Fruit fly (Drosophila melanogaster) whole organism, prepupa: Measurements from ENCODE around the gene S-Lap3.

ENCODE experiments used
- Blimp-1 ChIP-seq: fragments of 200-800 bp; sonication (Bioruptor generic); optimal IDR thresholded peaks from 3 replicates; lab custom pipeline; 2017; ENCODE audit warnings: missing biosample characterization, missing genetic modification characterization, mild to moderate bottlenecking, moderate library complexity, missing genetic modification reagents
- CG10631 ChIP-seq: fragments of 200-800 bp; sonication (Bioruptor generic); optimal IDR thresholded peaks from 2 replicates; lab custom pipeline; 2016; ENCODE audit warnings: missing biosample characterization, missing genetic modification characterization
- CG10669 ChIP-seq: fragments of 200-800 bp; sonication (Bioruptor generic); optimal IDR thresholded peaks from 3 replicates; lab custom pipeline; 2018; ENCODE audit warnings: missing biosample characterization, mild to moderate bottlenecking, missing genetic modification characterization, moderate library complexity
- CG11762 ChIP-seq: fragments of 200-800 bp; sonication (Bioruptor generic); optimal IDR thresholded peaks from 3 replicates; lab custom pipeline; 2016; ENCODE audit warnings: missing biosample characterization, missing genetic modification characterization; ENCODE audit not compliant: insufficient read depth
- CG11902 ChIP-seq: fragments of 200-800 bp; sonication (Bioruptor generic); optimal IDR thresholded peaks from 3 replicates; lab custom pipeline; 2016; ENCODE audit warnings: missing biosample characterization, missing genetic modification characterization
- CG15336 ChIP-seq: fragments of 200-800 bp; sonication (Bioruptor generic); IDR thresholded peaks from 2 replicates; pipeline ENCODE4 v1.3.6; 2022; ENCODE audit warnings: missing biosample characterization, missing genetic modification characterization
- CG1621 ChIP-seq: fragments of 200-800 bp; sonication (Bioruptor generic); optimal IDR thresholded peaks from 3 replicates; lab custom pipeline; 2018; ENCODE audit warnings: missing biosample characterization, mild to moderate bottlenecking, missing genetic modification characterization
- CG16779 ChIP-seq: fragments of 200-800 bp; sonication (Bioruptor generic); optimal IDR thresholded peaks from 3 replicates; lab custom pipeline; 2017; ENCODE audit warnings: missing biosample characterization, mild to moderate bottlenecking, missing genetic modification characterization
- CG3032 ChIP-seq: fragments of 200-800 bp; optimal IDR thresholded peaks from 2 replicates; lab custom pipeline; 2019; ENCODE audit warnings: missing biosample characterization, mild to moderate bottlenecking, missing genetic modification characterization, moderate library complexity
- CG31627 ChIP-seq: fragments of 200-800 bp; sonication (Bioruptor generic); optimal IDR thresholded peaks from 3 replicates; lab custom pipeline; 2016; ENCODE audit warnings: missing biosample characterization, missing genetic modification characterization
- CG32006 ChIP-seq: fragments of 200-800 bp; sonication (Bioruptor generic); optimal IDR thresholded peaks from 3 replicates; lab custom pipeline; 2017; ENCODE audit warnings: missing biosample characterization, mild to moderate bottlenecking, missing genetic modification characterization
- CG34406 ChIP-seq: fragments of 200-800 bp; sonication (Bioruptor generic); optimal IDR thresholded peaks from 3 replicates; lab custom pipeline; 2016; ENCODE audit warnings: missing biosample characterization, missing genetic modification characterization
- CG3919 ChIP-seq: fragments of 200-800 bp; sonication (Bioruptor generic); optimal IDR thresholded peaks from 3 replicates; lab custom pipeline; 2016; ENCODE audit warnings: missing biosample characterization, missing genetic modification characterization
- CG4318 ChIP-seq: fragments of 200-800 bp; sonication (Bioruptor generic); optimal IDR thresholded peaks from 3 replicates; lab custom pipeline; 2017; ENCODE audit warnings: missing biosample characterization, mild to moderate bottlenecking, missing genetic modification characterization
- CG6276 ChIP-seq: fragments of 200-800 bp; sonication (Bioruptor generic); optimal IDR thresholded peaks from 2 replicates; lab custom pipeline; 2017; ENCODE audit warnings: missing biosample characterization, mild to moderate bottlenecking, missing genetic modification characterization
- CG6792 ChIP-seq: fragments of 200-800 bp; sonication (Bioruptor generic); optimal IDR thresholded peaks from 3 replicates; lab custom pipeline; 2016; ENCODE audit warnings: missing biosample characterization, missing genetic modification characterization
- CG6808 ChIP-seq: fragments of 200-800 bp; sonication (Bioruptor generic); optimal IDR thresholded peaks from 3 replicates; lab custom pipeline; 2017; ENCODE audit warnings: missing biosample characterization, missing genetic modification characterization, mild to moderate bottlenecking, moderate library complexity, missing genetic modification reagents
- CG7368 ChIP-seq: fragments of 200-800 bp; sonication (Bioruptor generic); optimal IDR thresholded peaks from 3 replicates; lab custom pipeline; 2016; ENCODE audit warnings: missing biosample characterization, missing genetic modification characterization
- CG8119 ChIP-seq: fragments of 200-800 bp; sonication (Bioruptor generic); IDR thresholded peaks from 3 replicates; pipeline ENCODE4 v1.3.6; 2022; ENCODE audit warnings: missing biosample characterization, missing genetic modification characterization
- CG8632 ChIP-seq: fragments of 200-800 bp; sonication (Bioruptor generic); optimal IDR thresholded peaks from 3 replicates; lab custom pipeline; 2016; ENCODE audit warnings: missing biosample characterization, missing genetic modification characterization
- CG9139 ChIP-seq: fragments of 200-800 bp; sonication (Bioruptor generic); optimal IDR thresholded peaks from 3 replicates; lab custom pipeline; 2017; ENCODE audit warnings: missing biosample characterization, mild to moderate bottlenecking, missing genetic modification characterization
- Eip78C ChIP-seq: fragments of 200-800 bp; sonication (Bioruptor generic); peaks from one replicate; lab custom pipeline; 2016; ENCODE audit warnings: missing biosample characterization, missing genetic modification characterization
- Ets21C ChIP-seq: fragments of 200-800 bp; sonication (Bioruptor generic); optimal IDR thresholded peaks from 3 replicates; lab custom pipeline; 2016; ENCODE audit warnings: missing biosample characterization, missing genetic modification characterization
- Ets96B ChIP-seq: fragments of 200-800 bp; optimal IDR thresholded peaks from 2 replicates; lab custom pipeline; 2019; ENCODE audit warnings: missing biosample characterization, mild to moderate bottlenecking, missing genetic modification characterization, moderate library complexity
- Hr38 ChIP-seq: sonication (Bioruptor generic); optimal IDR thresholded peaks from 2 replicates; lab custom pipeline; 2016; ENCODE audit warnings: missing biosample characterization, missing genetic modification characterization
- Hr39 ChIP-seq: fragments of 200-800 bp; sonication (Bioruptor generic); optimal IDR thresholded peaks from 2 replicates; lab custom pipeline; 2016; ENCODE audit warnings: missing biosample characterization, missing genetic modification characterization
- Hr4 ChIP-seq: fragments of 200-800 bp; sonication (Bioruptor generic); optimal IDR thresholded peaks from 3 replicates; lab custom pipeline; 2016; ENCODE audit warnings: missing biosample characterization, missing genetic modification characterization
- Lpt ChIP-seq: fragments of 200-800 bp; sonication (Bioruptor generic); optimal IDR thresholded peaks from 3 replicates; lab custom pipeline; 2016; ENCODE audit warnings: missing biosample characterization, missing genetic modification characterization
- Met ChIP-seq: fragments of 200-800 bp; sonication (Bioruptor generic); optimal IDR thresholded peaks from 3 replicates; lab custom pipeline; 2016; ENCODE audit warnings: missing biosample characterization, missing genetic modification characterization
- OdsH ChIP-seq: fragments of 200-800 bp; sonication (Bioruptor generic); optimal IDR thresholded peaks from 3 replicates; lab custom pipeline; 2016; ENCODE audit warnings: missing biosample characterization, missing genetic modification characterization
- Smox ChIP-seq: fragments of 200-800 bp; sonication (Bioruptor generic); optimal IDR thresholded peaks from 3 replicates; lab custom pipeline; 2016; ENCODE audit warnings: missing biosample characterization, missing genetic modification characterization
- Sox102F ChIP-seq: fragments of 200-800 bp; sonication (Bioruptor generic); optimal IDR thresholded peaks from 2 replicates; lab custom pipeline; 2016; ENCODE audit warnings: missing biosample characterization, mild to moderate bottlenecking, missing genetic modification characterization
- Sox14 ChIP-seq: fragments of 200-800 bp; sonication (Bioruptor generic); optimal IDR thresholded peaks from 3 replicates; lab custom pipeline; 2016; ENCODE audit warnings: missing biosample characterization, missing genetic modification characterization
- Sox15 ChIP-seq: fragments of 200-800 bp; sonication (Bioruptor generic); optimal IDR thresholded peaks from 3 replicates; lab custom pipeline; 2016; ENCODE audit warnings: missing biosample characterization, missing genetic modification characterization
- achi ChIP-seq: fragments of 200-800 bp; sonication (Bioruptor generic); optimal IDR thresholded peaks from 3 replicates; lab custom pipeline; 2016; ENCODE audit warnings: missing biosample characterization, missing genetic modification characterization
- acj6 ChIP-seq: fragments of 200-800 bp; sonication (Bioruptor generic); optimal IDR thresholded peaks from 3 replicates; lab custom pipeline; 2016; ENCODE audit warnings: missing biosample characterization, missing genetic modification characterization
- cyc ChIP-seq: fragments of 200-800 bp; sonication (Bioruptor generic); optimal IDR thresholded peaks from 3 replicates; lab custom pipeline; 2016; ENCODE audit warnings: missing biosample characterization, missing genetic modification characterization
- dac ChIP-seq: fragments of 200-800 bp; sonication (Bioruptor generic); optimal IDR thresholded peaks from 2 replicates; lab custom pipeline; 2017; ENCODE audit warnings: missing biosample characterization, mild to moderate bottlenecking, missing genetic modification characterization
- esn ChIP-seq: fragments of 200-800 bp; sonication (Bioruptor generic); optimal IDR thresholded peaks from 2 replicates; lab custom pipeline; 2016; ENCODE audit warnings: missing biosample characterization, mild to moderate bottlenecking, missing genetic modification characterization, moderate library complexity
- fd85E ChIP-seq: fragments of 200-800 bp; sonication (Bioruptor generic); optimal IDR thresholded peaks from 3 replicates; lab custom pipeline; 2016; ENCODE audit warnings: missing biosample characterization, missing genetic modification characterization
- fkh ChIP-seq: fragments of 200-800 bp; sonication (Bioruptor generic); optimal IDR thresholded peaks from 3 replicates; lab custom pipeline; 2017; ENCODE audit warnings: missing biosample characterization, mild to moderate bottlenecking, missing genetic modification characterization, moderate library complexity
- lz ChIP-seq: fragments of 200-800 bp; sonication (Bioruptor generic); optimal IDR thresholded peaks from 3 replicates; lab custom pipeline; 2016; ENCODE audit warnings: missing biosample characterization, missing genetic modification characterization
- net ChIP-seq: fragments of 200-800 bp; sonication (Bioruptor generic); optimal IDR thresholded peaks from 3 replicates; lab custom pipeline; 2016; ENCODE audit warnings: missing biosample characterization, missing genetic modification characterization
- pdm3 ChIP-seq: fragments of 200-800 bp; sonication (Bioruptor generic); optimal IDR thresholded peaks from 3 replicates; lab custom pipeline; 2016; ENCODE audit warnings: missing biosample characterization, missing genetic modification characterization
- salr ChIP-seq, 2 experiments: fragments of 200-800 bp; sonication (Bioruptor generic); optimal IDR thresholded peaks; 3 replicates each; lab custom pipeline; 2016 to 2018; ENCODE audit warnings: missing biosample characterization in 2 of 2, missing genetic modification characterization in 2 of 2, mild to moderate bottlenecking in 1 of 2
- ss ChIP-seq, 2 experiments: fragments of 200-800 bp; sonication (Bioruptor generic); optimal IDR thresholded peaks; 2 replicates in 1 of 2; 3 replicates in 1 of 2; lab custom pipeline; 2017 to 2018; ENCODE audit warnings: mild to moderate bottlenecking in 2 of 2, missing biosample characterization in 2 of 2, missing genetic modification characterization in 2 of 2, moderate library complexity in 1 of 2
- svp ChIP-seq: fragments of 200-800 bp; sonication (Bioruptor generic); peaks from one replicate; lab custom pipeline; 2016; ENCODE audit warnings: missing biosample characterization, missing genetic modification characterization
- topi ChIP-seq: fragments of 200-800 bp; sonication (Bioruptor generic); optimal IDR thresholded peaks from 3 replicates; lab custom pipeline; 2016; ENCODE audit warnings: missing biosample characterization, missing genetic modification characterization
- vri ChIP-seq: fragments of 200-800 bp; sonication (Bioruptor generic); optimal IDR thresholded peaks from 3 replicates; lab custom pipeline; 2016; ENCODE audit warnings: missing biosample characterization, mild to moderate bottlenecking, missing genetic modification characterization

The S-Lap3 gene

DNA sequence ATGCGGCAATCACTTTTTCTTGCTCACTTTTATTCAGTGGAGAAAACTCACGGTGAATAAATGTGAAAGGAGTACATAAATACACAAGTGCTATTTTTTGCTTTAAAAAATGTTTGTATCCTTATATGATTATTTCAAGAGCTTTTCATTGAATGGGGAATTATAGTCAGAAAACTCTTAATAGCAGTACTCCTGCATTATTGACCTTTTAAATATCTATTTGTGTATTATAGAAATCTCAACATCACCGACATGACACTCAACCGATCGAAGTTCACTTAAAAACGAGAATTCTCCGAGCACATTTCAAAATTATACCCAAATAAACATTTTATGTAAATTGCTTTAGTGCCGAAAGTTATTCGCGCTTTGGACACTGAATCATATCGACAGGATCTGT is at the start of gene S-Lap3:
Gene S-Lap3 (plus strand): TSS at position 301 of the 400 bp plus-strand sequence.
- TF ChIP-seq Ets21C (GFP tag; lab: Kevin White, UChicago) (no peak), CG16779 (tag; lab: Kevin White, UChicago) (no peak), CG9139 (no peak), Hr4 (no peak), ss (GFP tag; optimal IDR thresholded peaks at IDR 0.05; lab: Kevin White, UChicago) (no peak), Hr39 (GFP tag; lab: Kevin White, UChicago) (no peak), CG34406 (GFP tag; lab: Kevin White, UChicago) (no peak), Eip78C (GFP tag; lab: Kevin White, UChicago) (no peak), acj6 (GFP tag; lab: Kevin White, UChicago) (no peak), CG31627 (GFP tag; lab: Kevin White, UChicago) (no peak), CG11902 (no peak), dac (GFP tag; lab: Kevin White, UChicago) (no peak), net (GFP tag; lab: Kevin White, UChicago) (no peak), CG15336 (GFP tag; lab: Robert Waterston, UW) (no peak), Ets96B (tag; lab: Kevin White, UChicago) (no peak), CG3032 (no peak)

DNA sequence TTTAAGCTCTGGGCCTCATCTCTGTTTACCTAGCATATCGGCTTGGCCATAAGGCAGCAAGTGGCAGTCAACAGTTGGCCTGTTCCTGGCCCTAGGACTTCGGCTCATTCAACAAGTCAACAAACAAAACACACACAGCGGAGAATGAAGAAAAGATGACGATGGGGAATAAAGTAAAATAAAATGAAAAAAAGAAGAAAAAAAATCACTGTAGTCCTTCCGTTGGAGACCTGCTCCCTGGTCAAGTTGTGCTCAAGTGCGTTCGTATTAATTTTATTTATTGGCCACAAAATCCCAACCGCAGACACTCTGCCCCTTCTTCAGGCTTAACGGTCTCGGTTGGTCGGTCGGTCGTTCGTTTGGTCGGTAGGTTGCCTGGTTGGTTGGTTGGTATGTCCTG is 46.6 kb upstream of the S-Lap3 start:
- no peak for TF ChIP-seq Sox15 (GFP tag; lab: Kevin White, UChicago)
- TF ChIP-seq dac (GFP tag; lab: Kevin White, UChicago), result no peak
- no peak for TF ChIP-seq acj6 (GFP tag; lab: Kevin White, UChicago)
- TF ChIP-seq CG1621, result peak; percentile 26
- TF ChIP-seq CG11762 (GFP tag; lab: Kevin White, UChicago), result no peak
- TF ChIP-seq Ets21C (GFP tag; lab: Kevin White, UChicago), result no peak
- no peak for TF ChIP-seq CG10669 (GFP tag; lab: Kevin White, UChicago)
- no peak for TF ChIP-seq vri (GFP tag; lab: Kevin White, UChicago)
- TF ChIP-seq CG9139, result no peak
- TF ChIP-seq topi (GFP tag; lab: Kevin White, UChicago), result no peak
- TF ChIP-seq cyc (GFP tag; lab: Kevin White, UChicago), result no peak
- no peak for TF ChIP-seq Hr39 (GFP tag; lab: Kevin White, UChicago)
- TF ChIP-seq CG11902, result no peak
- no peak for TF ChIP-seq Smox
- TF ChIP-seq Sox14 (GFP tag; lab: Kevin White, UChicago), result no peak
- TF ChIP-seq salr (GFP tag; optimal IDR thresholded peaks at IDR 0.05; lab: Kevin White, UChicago), result no peak
- no peak for TF ChIP-seq Met
- TF ChIP-seq CG16779 (tag; lab: Kevin White, UChicago), result no peak
- TF ChIP-seq Hr38, result no peak
- TF ChIP-seq CG8632, result no peak
- no peak for TF ChIP-seq CG4318 (GFP tag; lab: Kevin White, UChicago)
- no peak for TF ChIP-seq CG32006
- TF ChIP-seq Lpt (GFP tag; lab: Kevin White, UChicago), result no peak
- no peak for TF ChIP-seq OdsH
- TF ChIP-seq svp (GFP tag; lab: Kevin White, UChicago), result no peak
- no peak for TF ChIP-seq CG3919 (GFP tag; lab: Kevin White, UChicago)
- TF ChIP-seq CG8119 (GFP tag; lab: Robert Waterston, UW), result no peak
- TF ChIP-seq esn (GFP tag; lab: Kevin White, UChicago), result no peak
- no peak for TF ChIP-seq Hr4
- peak; percentile 1 for TF ChIP-seq achi (GFP tag; lab: Kevin White, UChicago)
- TF ChIP-seq fd85E (GFP tag; lab: Kevin White, UChicago), result no peak
- TF ChIP-seq ss (GFP tag; optimal IDR thresholded peaks at IDR 0.05; lab: Kevin White, UChicago), result peak; percentile 57 to 68
- TF ChIP-seq CG7368, result no peak
- no peak for TF ChIP-seq fkh (GFP tag; lab: Kevin White, UChicago)
- TF ChIP-seq lz, result no peak
- TF ChIP-seq CG6792 (GFP tag; lab: Kevin White, UChicago), result no peak
- TF ChIP-seq CG6808 (GFP tag; lab: Kevin White, UChicago), result peak; percentile 21
- no peak for TF ChIP-seq CG10631 (GFP tag; lab: Kevin White, UChicago)
- peak; percentile 3 for TF ChIP-seq CG3032
- TF ChIP-seq CG6276, result no peak
- no peak for TF ChIP-seq pdm3 (GFP tag; lab: Kevin White, UChicago)
- TF ChIP-seq CG15336 (GFP tag; lab: Robert Waterston, UW), result no peak
- TF ChIP-seq Eip78C (GFP tag; lab: Kevin White, UChicago), result peak; percentile 49
- no peak for TF ChIP-seq net (GFP tag; lab: Kevin White, UChicago)
- TF ChIP-seq Blimp-1 (GFP tag; lab: Kevin White, UChicago), result no peak
- no peak for TF ChIP-seq Sox102F
